Worm (Caenorhabditis elegans): ENCODE data around the gene taf-13.

DNA sequence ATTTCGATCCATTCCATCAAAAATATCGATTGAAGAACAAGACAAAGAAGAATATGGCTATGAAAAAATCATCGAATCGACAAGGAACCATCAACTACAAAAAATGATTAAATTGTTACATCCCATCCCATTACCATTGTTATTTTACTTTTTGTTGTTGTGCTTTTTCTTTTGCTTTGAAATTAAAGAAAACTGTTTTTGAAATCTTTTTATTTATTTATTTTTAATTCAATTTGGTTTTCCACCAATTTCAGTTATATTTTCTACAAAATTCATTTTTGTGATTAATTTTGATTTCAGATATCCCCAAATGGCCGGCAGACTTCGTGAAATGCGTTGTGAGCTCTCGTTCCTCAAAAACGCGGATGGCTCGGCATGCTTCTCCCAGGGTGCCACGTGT, 13.0 kb downstream of the taf-13 start, which contains the start of gene crn-5:
- no peak for TF ChIP-seq ztf-23 (GFP tag; IDR thresholded peaks at IDR 0.05)
- TF ChIP-seq klf-2 (GFP tag; conservative IDR thresholded peaks at IDR 0.05) = no peak
- no peak for TF ChIP-seq med-1 (GFP tag; optimal IDR thresholded peaks at IDR 0.05; ENCODE audit: insufficient read depth)
- no peak for TF ChIP-seq cog-1 (tag; optimal IDR thresholded peaks at IDR 0.05)
